Worm (Caenorhabditis elegans) whole organism, L1 larva: ENCODE data around the gene wdr-31.

Experiments
- ama-1 ChIP-seq: fragments of 150-350 bp; optimal IDR thresholded peaks from 2 replicates; lab custom pipeline; 2014
- dpl-1 ChIP-seq, 3 experiments: fragments of 150-350 bp in 2 of 3; sonication (generic microtip) in 1 of 3; optimal IDR thresholded peaks; 2 replicates each; lab custom pipeline; 2014 to 2017; ENCODE audit warnings: missing biosample characterization in 3 of 3, missing genetic modification characterization in 3 of 3, missing genetic modification reagents in 3 of 3
- hlh-4 ChIP-seq: sonication (generic microtip); optimal IDR thresholded peaks from 2 replicates; lab custom pipeline; 2016; ENCODE audit warnings: mild to moderate bottlenecking, missing genetic modification characterization, missing compliant biosample characterization
- mdl-1 ChIP-seq, 2 experiments: fragments of 150-350 bp; optimal IDR thresholded peaks; 2 replicates each; lab custom pipeline; 2014 to 2017; ENCODE audit warnings: missing biosample characterization in 2 of 2, missing genetic modification characterization in 2 of 2, inconsistent platforms in 1 of 2
- tlp-1 ChIP-seq: fragments of 150-350 bp; optimal IDR thresholded peaks from 2 replicates; lab custom pipeline; 2014; ENCODE audit warnings: missing biosample characterization, missing genetic modification characterization
- zag-1 ChIP-seq: fragments of 150-350 bp; optimal IDR thresholded peaks from 2 replicates; lab custom pipeline; 2014; ENCODE audit warnings: missing biosample characterization, missing genetic modification characterization

DNA sequence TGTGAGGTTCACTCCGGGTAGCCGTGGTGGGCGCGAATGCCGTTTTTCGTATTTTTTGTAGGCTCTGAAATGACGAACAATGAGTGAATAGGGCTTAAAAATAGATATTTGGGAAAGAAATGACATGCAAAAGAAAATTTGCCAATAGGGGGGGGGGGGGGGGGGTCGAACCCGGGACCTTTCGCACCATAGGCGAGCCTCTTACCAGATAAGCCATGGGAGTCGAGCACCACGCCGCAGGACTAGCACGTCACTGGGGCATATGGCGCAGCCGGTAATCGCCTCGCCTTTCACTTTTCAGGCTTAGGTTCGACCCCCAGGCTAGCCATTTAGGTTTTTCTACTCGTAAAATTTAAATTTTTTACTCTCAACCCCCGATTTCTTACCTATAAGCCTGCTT, 15.9 kb downstream of the wdr-31 start:
- TF ChIP-seq hlh-4 (tag; lab: Kevin White, UChicago), result no peak
- no peak for TF ChIP-seq tlp-1 (tag; lab: Kevin White, UChicago)
- no peak for TF ChIP-seq mdl-1 (tag; optimal IDR thresholded peaks at IDR 0.05; lab: Kevin White, UChicago)
- no peak for TF ChIP-seq ama-1 (lab: Kevin White, UChicago)
- TF ChIP-seq dpl-1 (GFP tag; optimal IDR thresholded peaks at IDR 0.05; lab: Kevin White, UChicago), result no peak
- no peak for TF ChIP-seq zag-1 (tag; lab: Kevin White, UChicago)
